Fruit fly (Drosophila melanogaster) whole organism: Measurements from ENCODE around the gene skl.
"Not testable (repeated sequence)": the region's sequence is repeated elsewhere in the genome, so short reads cannot be mapped to it uniquely, and the experiment has no call there.

ENCODE experiments used
- CG8478 ChIP-seq: fragments of >200 bp; optimal IDR thresholded peaks from 2 replicates; lab custom pipeline; 2018; ENCODE audit warnings: inconsistent platforms
- Dll ChIP-seq: fragments of >200 bp; optimal IDR thresholded peaks from 2 replicates; lab custom pipeline; 2017
- EcR ChIP-seq, 2 experiments: fragments of >200 bp; optimal IDR thresholded peaks; 2 replicates each; lab custom pipeline; 2017; ENCODE audit warnings: missing biosample characterization in 2 of 2, missing genetic modification characterization in 2 of 2, missing genetic modification reagents in 2 of 2
- pan ChIP-seq: fragments of >200 bp; optimal IDR thresholded peaks from 2 replicates; lab custom pipeline; 2017
- psq ChIP-seq: fragments of >200 bp; optimal IDR thresholded peaks from 2 replicates; lab custom pipeline; 2017
- usp ChIP-seq: fragments of >200 bp; optimal IDR thresholded peaks from 2 replicates; lab custom pipeline; 2017; ENCODE audit warnings: missing biosample characterization, missing genetic modification characterization, mixed read lengths

Gene skl

DNA sequence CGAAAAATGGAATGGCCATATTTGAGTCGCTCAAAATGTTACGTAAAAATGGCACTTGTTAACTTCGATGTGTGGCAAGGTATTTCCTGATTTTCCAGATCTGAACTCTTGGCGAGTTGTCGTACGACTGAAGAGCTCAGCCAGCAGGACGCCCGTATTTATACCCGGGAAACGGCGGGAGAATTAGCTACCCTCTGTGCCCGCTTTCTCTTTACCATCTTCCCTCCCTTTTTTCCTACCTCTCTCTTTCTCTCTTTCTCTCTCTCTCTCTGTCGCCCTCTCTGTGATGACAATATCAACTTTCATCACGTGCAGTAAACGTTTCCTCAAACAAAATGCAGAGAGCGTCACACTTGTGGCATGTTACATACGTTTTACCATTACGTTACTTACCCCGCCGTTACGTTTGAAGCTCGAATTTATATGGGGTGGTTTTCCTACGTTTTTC is at the start of gene skl:
TSS of gene skl (minus strand) at position 134 of the 448 bp plus-strand sequence.
- TF ChIP-seq pan (lab: Kevin White, UChicago) (no peak), CG8478 (no peak), usp (GFP tag; lab: Kevin White, UChicago) (no peak), Dll (lab: Kevin White, UChicago) (no peak), psq (lab: Kevin White, UChicago) (no peak), EcR (GFP tag; optimal IDR thresholded peaks at IDR 0.05; lab: Kevin White, UChicago) (no peak)

DNA sequence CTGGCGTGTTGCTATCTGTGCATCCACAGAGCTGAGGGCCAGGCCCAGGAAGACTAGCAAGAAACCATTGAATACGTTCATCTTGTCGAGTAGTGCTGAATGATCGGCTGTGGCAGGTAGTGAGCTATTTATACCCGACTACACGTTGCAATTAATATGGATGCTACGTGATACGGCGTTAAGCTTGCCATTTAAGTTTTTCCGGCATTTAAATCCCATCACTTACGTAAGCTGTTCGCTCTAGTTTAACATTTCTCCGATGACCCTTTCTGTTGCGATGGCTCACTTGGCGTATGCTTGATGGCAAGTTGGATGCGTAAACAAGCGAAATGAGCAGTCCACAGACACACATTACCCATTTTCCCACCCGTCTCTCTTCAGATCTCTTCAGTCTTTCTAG is 32.5 kb upstream of the skl start, which contains the start of gene Met75Ca:
TSS of gene Met75Ca (minus strand) at position 101 of the 400 bp plus-strand sequence.
- TF ChIP-seq CG8478; usp (GFP tag; lab: Kevin White, UChicago); EcR (GFP tag; optimal IDR thresholded peaks at IDR 0.05; lab: Kevin White, UChicago): not testable (repeated sequence)

DNA sequence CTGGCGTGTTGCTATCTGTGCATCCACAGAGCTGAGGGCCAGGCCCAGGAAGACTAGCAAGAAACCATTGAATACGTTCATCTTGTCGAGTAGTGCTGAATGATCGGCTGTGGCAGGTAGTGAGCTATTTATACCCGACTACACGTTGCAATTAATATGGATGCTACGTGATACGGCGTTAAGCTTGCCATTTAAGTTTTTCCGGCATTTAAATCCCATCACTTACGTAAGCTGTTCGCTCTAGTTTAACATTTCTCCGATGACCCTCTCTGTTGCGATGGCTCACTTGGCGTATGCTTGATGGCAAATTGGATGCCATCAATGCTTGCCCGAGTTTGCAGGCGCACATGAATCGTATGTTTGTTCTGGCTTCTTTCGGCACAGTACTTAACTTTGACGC is 29.8 kb upstream of the skl start, which contains the start of gene Met75Cb:
TSS of gene Met75Cb (minus strand) at position 101 of the 400 bp plus-strand sequence.
- TF ChIP-seq EcR (GFP tag; optimal IDR thresholded peaks at IDR 0.05; lab: Kevin White, UChicago); Dll (lab: Kevin White, UChicago); psq (lab: Kevin White, UChicago): not testable (repeated sequence)

DNA sequence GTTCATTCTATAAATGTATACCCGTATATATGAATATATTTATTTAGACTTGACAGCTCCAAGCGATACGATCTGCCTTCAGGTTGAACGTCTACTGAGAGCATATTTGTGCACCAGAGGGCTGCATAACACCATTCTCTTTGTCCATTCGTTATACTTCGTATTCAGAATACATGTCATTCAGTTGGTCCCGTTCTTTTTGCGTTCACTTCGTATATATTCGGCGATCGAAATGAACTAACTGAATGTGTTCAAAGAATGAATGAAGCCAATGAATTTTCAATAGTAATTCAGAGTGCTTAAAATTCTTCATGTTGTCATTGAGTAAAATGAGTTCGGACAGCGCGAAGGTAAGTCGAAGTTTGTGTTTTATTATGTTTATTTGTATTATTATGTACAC is 23.3 kb upstream of the skl start, which contains the start of gene CG4306:
TSS of gene CG4306 (minus strand) at position 101 of the 400 bp plus-strand sequence.
- TF ChIP-seq pan (lab: Kevin White, UChicago) (no peak), usp (GFP tag; lab: Kevin White, UChicago) (no peak), psq (lab: Kevin White, UChicago) (no peak), EcR (GFP tag; optimal IDR thresholded peaks at IDR 0.05; lab: Kevin White, UChicago) (no peak), CG8478 (no peak)

DNA sequence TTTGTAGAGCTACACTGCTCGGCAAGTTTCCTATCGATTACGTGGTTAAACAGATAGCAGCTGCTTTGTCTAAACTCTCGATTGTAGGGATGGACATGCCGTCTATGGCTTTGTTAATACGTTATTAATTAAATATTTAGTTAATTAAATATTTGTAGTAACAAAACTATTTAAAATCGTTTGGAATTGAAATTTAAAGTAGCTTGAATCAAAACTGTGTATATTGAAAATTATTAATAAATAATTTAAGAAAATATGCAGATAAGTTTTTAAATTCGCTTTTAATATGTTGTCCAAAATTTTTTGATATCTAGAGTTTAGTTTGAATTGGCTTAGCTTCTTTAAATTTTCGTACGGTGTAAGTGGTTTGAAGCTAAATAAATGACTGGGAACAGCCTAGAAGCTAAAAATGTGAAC is 21.3 kb upstream of the skl start, which contains the start of gene CG32196:
TSS of gene CG32196 (minus strand) at position 38 of the 417 bp plus-strand sequence.
- no peak for TF ChIP-seq usp (GFP tag; lab: Kevin White, UChicago)
- TF ChIP-seq CG8478 = no peak
- no peak for TF ChIP-seq EcR (GFP tag; optimal IDR thresholded peaks at IDR 0.05; lab: Kevin White, UChicago)
- TF ChIP-seq Dll (lab: Kevin White, UChicago) = no peak
- TF ChIP-seq pan (lab: Kevin White, UChicago) = no peak
- TF ChIP-seq psq (lab: Kevin White, UChicago) = no peak

DNA sequence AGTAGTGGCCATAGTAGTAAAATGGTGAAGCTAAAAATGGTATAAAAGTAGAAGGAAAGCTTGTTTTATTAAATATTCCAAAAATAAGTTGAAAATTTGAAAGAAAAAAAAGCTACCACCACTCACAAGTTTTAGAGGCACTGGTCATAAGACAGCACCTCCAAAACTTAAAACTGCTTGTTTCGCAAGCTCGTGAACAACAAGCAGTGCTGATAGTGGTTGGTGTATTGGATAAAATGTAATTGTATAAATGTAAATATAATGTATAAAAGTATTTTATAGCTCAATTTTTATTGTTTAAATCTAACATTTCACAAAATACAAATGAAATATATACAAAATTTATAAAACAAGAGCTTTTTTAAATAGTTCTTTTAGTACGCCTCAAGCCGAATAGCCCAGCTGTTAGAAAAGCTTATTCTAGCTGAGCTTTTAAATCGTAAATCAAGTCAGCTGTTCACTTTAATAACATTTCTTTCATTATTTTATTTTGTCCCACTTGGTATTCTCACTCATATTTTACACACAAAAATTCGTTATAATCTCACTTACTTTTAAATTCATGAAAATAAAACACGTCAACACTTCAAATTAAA is 20.7 kb upstream of the skl start:
- TF ChIP-seq psq (lab: Kevin White, UChicago) (no peak), usp (GFP tag; lab: Kevin White, UChicago) (no peak), CG8478 (no peak), Dll (lab: Kevin White, UChicago) (no peak), pan (lab: Kevin White, UChicago) (no peak), EcR (GFP tag; optimal IDR thresholded peaks at IDR 0.05; lab: Kevin White, UChicago) (no peak)

DNA sequence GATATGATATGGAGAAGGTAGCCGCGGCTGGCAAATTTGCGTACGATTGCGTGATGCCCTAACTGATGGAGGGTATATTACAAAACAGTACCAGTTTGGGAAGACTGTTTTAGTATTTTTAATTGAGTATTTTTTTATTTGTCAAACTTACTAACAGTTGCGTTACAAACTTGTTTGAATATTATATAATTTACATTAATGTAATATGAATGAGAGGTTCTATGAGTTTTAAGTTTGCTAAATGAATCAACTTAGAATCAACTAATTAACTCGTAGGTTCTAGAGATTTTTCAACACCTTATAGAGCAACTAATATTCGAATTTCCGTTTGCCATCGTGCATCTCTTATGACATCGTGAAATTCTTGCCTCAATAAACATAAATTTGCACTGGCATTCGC is 9.9 kb upstream of the skl start:
- TF ChIP-seq CG8478 (no peak), usp (GFP tag; lab: Kevin White, UChicago) (no peak), Dll (lab: Kevin White, UChicago) (no peak), psq (lab: Kevin White, UChicago) (no peak), EcR (GFP tag; optimal IDR thresholded peaks at IDR 0.05; lab: Kevin White, UChicago) (no peak), pan (lab: Kevin White, UChicago) (no peak)

DNA sequence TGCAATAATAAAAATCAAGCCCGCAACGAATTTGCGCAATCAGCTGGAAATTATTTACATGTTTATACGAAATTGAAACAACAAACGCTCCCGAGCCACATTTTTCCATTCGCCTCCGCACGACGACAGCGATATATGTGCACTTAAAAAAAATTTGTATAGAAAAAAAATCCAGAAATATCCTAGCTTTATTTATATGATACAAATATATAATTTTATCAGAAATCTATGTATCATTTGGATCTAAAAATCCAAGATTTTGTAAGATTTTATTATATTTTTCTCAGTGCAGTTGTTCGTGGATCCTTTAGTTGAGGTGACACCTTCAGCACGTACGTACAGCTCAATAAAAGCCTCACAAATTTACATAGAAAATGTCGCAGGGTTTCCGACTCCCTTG is 9.1 kb downstream of the skl start:
- TF ChIP-seq EcR (GFP tag; optimal IDR thresholded peaks at IDR 0.05; lab: Kevin White, UChicago) = no peak
- no peak for TF ChIP-seq psq (lab: Kevin White, UChicago)
- no peak for TF ChIP-seq Dll (lab: Kevin White, UChicago)
- no peak for TF ChIP-seq CG8478
- TF ChIP-seq pan (lab: Kevin White, UChicago) = no peak
- no peak for TF ChIP-seq usp (GFP tag; lab: Kevin White, UChicago)

DNA sequence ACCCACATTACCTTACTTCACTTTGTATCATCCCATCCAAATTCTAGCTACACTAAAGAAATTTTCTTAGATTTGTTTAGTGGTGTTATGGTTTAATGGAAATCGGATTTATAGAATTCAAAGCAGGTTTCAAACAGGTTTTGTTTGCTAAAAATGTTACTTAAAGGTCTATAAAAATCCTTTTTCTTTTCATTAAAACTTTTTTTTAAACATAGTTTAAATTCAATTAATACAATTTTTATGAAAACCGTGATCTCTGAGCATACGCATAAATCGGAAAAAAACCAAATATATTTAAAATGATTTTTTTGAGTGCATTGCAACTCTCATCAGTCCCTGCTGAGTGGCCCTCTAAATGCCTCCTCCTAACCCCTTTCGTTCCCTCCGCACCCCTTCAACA is 14.5 kb downstream of the skl start:
- no peak for TF ChIP-seq EcR (GFP tag; optimal IDR thresholded peaks at IDR 0.05; lab: Kevin White, UChicago)

DNA sequence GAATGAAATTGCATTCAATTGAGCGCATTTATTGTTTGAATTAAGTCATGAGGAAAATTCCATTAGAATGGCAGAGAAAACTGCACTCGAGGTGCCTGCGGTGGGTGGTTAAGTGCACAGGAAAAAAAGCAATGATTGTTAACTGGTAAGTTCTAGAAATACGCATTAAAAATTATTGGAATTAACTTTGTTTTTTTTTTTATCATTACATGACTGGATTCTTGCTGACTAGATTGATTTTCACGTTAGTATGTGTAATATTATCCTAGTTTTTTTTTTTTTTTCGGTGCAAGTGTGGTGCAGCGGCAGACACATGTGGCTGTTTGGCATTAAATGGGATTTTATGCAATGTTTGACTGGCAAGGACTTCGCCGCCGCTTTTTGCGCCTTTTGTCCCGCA is 16.7 kb downstream of the skl start:
- TF ChIP-seq Dll (lab: Kevin White, UChicago) (no peak), psq (lab: Kevin White, UChicago) (no peak), EcR (GFP tag; optimal IDR thresholded peaks at IDR 0.05; lab: Kevin White, UChicago) (no peak), CG8478 (no peak), usp (GFP tag; lab: Kevin White, UChicago) (no peak), pan (lab: Kevin White, UChicago) (no peak)

DNA sequence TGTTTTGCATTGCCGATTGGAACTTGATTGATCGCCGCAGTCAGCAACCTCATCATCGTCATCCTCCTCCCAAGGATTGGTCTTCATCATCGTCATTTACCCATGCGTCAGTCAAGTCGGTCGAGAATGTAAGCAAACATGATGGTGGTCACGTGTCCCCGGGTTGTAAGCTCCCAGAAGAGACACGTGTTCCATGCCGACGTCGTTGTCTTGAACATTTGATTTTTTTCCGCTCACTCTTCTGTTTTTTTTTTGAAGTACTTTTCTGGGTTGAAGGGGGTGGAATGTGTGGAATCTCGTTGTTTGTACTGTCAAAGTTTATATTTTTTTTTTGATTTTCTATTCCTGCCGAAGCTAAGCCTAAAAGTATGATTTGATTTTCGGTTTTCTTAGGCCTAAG is 21.9 kb downstream of the skl start:
- no peak for TF ChIP-seq usp (GFP tag; lab: Kevin White, UChicago)
- no peak for TF ChIP-seq psq (lab: Kevin White, UChicago)
- no peak for TF ChIP-seq pan (lab: Kevin White, UChicago)
- no peak for TF ChIP-seq Dll (lab: Kevin White, UChicago)
- TF ChIP-seq EcR (GFP tag; optimal IDR thresholded peaks at IDR 0.05; lab: Kevin White, UChicago) = no peak

DNA sequence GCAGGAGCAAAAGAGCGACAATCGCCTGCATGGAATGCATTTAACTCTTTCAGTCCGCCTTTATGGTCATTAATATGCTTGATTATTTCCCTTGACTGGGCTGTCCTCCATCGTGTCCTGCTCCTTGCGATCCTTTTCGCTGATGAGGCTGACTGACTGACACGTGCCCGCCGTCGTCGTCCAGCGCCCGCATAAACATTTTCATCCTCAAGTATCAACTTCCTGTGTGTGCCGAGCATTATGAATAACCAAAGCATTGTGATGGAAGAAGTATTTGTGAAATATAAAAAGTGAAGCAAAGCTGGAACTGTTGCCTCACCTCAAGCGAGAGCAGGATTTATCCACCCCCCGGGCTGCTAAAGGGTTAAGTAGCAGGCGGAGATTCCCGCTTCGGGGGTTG is 28.4 kb downstream of the skl start:
- TF ChIP-seq CG8478 (no peak), psq (lab: Kevin White, UChicago) (no peak), pan (lab: Kevin White, UChicago) (no peak), usp (GFP tag; lab: Kevin White, UChicago) (no peak), EcR (GFP tag; optimal IDR thresholded peaks at IDR 0.05; lab: Kevin White, UChicago) (no peak), Dll (lab: Kevin White, UChicago) (no peak)
